Worm (Caenorhabditis elegans) whole organism, L4/young adult: ENCODE measurements around the gene trr-1.

ENCODE experiments used
- dao-5 ChIP-seq: sonication (generic microtip); optimal IDR thresholded peaks from 2 replicates; lab custom pipeline; 2016; ENCODE audit warnings: missing genotype, missing genetic modification characterization, moderate library complexity, missing compliant biosample characterization
- him-1 ChIP-seq: sonication (generic microtip); optimal IDR thresholded peaks from 2 replicates; lab custom pipeline; 2016; ENCODE audit warnings: missing genotype, missing genetic modification reagents, missing genetic modification characterization, missing compliant biosample characterization

DNA sequence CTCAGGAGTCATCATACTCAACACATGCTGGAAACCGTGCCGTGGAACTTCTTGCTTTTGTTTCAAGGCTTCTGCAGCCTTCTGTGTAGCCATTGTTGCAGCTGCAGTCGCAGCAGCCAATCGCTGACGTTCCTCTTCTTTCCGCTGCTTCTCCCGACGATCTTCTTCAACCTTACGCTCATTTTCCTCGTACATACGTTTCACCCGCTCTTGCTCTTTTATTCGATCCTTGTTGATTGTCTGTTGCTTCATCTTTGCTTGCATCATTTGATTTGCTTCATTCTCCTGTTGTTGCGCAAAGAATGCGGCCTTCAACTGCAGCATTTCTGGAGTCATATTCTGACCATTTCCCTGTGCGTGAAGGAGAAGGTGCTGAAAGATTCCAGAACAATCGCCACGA lies 53.1 kb downstream of the trr-1 start:
- TF ChIP-seq him-1 (tag; lab: Kevin White, UChicago) (no peak), dao-5 (tag; lab: Kevin White, UChicago) (no peak)
